Fruit fly (Drosophila melanogaster) Kc167 (cell line): ENCODE results near the gene CG9240.

Experiments
- Myc ChIP-seq: fragments of >200 bp; optimal IDR thresholded peaks from 2 replicates; lab custom pipeline; 2017; ENCODE audit warnings: missing external identifiers
- Sin3A ChIP-seq: fragments of >200 bp; optimal IDR thresholded peaks from 2 replicates; lab custom pipeline; 2018; ENCODE audit warnings: missing external identifiers
- h ChIP-seq: fragments of >200 bp; optimal IDR thresholded peaks from 3 replicates; lab custom pipeline; 2018; ENCODE audit warnings: missing external identifiers
- insv ChIP-seq: fragments of >200 bp; optimal IDR thresholded peaks from 3 replicates; lab custom pipeline; 2018; ENCODE audit warnings: missing external identifiers
- psq ChIP-seq: fragments of >200 bp; optimal IDR thresholded peaks from 2 replicates; lab custom pipeline; 2017; ENCODE audit warnings: missing external identifiers
- ttk ChIP-seq: sonication (Bioruptor generic); optimal IDR thresholded peaks from 2 replicates; lab custom pipeline; 2017; ENCODE audit warnings: missing external identifiers

The CG9240 gene

dm6 chrX:15712409-15712808 lies 11.3 kb upstream of the CG9240 start, which contains the start of gene HUWE1:
Gene HUWE1, plus strand, starts transcription at chrX:15712628.
- TF ChIP-seq ttk (lab: Kevin White, UChicago) (no peak), h (no peak), Myc (lab: Kevin White, UChicago) (no peak), psq (lab: Kevin White, UChicago) (no peak), insv (lab: Kevin White, UChicago) (no peak), Sin3A (lab: Kevin White, UChicago) (no peak)

dm6 chrX:15710751-15711179 lies 9.7 kb upstream of the CG9240 start:
- no peak for TF ChIP-seq psq (lab: Kevin White, UChicago)
- TF ChIP-seq ttk (lab: Kevin White, UChicago), result no peak
- no peak for TF ChIP-seq Myc (lab: Kevin White, UChicago)
- TF ChIP-seq Sin3A (lab: Kevin White, UChicago), result no peak
- no peak for TF ChIP-seq h
- TF ChIP-seq insv (lab: Kevin White, UChicago), result no peak

- TF ChIP-seq ttk (lab: Kevin White, UChicago), result no peak
- no peak for TF ChIP-seq h
- no peak for TF ChIP-seq Sin3A (lab: Kevin White, UChicago)
- TF ChIP-seq psq (lab: Kevin White, UChicago), result no peak
- TF ChIP-seq Myc (lab: Kevin White, UChicago), result no peak
- TF ChIP-seq insv (lab: Kevin White, UChicago), result no peak
Observed at dm6 chrX:15709984-15710750, 9.1 kb upstream of the CG9240 start, which contains the start of the genes CG9281 and CG15601. Gene CG9281, minus strand, starts transcription at chrX:15710539. Gene CG15601, plus strand, starts transcription at chrX:15710647.

- TF ChIP-seq psq (lab: Kevin White, UChicago) (no peak), Sin3A (lab: Kevin White, UChicago) (no peak)
Observed at dm6 chrX:15709624-15709983, 8.5 kb upstream of the CG9240 start.

- TF ChIP-seq h (no peak), insv (lab: Kevin White, UChicago) (no peak), psq (lab: Kevin White, UChicago) (no peak), ttk (lab: Kevin White, UChicago) (no peak), Sin3A (lab: Kevin White, UChicago) (no peak), Myc (lab: Kevin White, UChicago) (no peak)
Observed at dm6 chrX:15703720-15704206, 2.7 kb upstream of the CG9240 start, which contains the start of the genes Pis and Hap40. Gene Pis, minus strand, starts transcription at chrX:15703770. Gene Hap40, plus strand, starts transcription at chrX:15704125.

dm6 chrX:15697581-15698208 lies 3.4 kb downstream of the CG9240 start:
- TF ChIP-seq psq (lab: Kevin White, UChicago) (no peak), Sin3A (lab: Kevin White, UChicago) (no peak), insv (lab: Kevin White, UChicago) (no peak), Myc (lab: Kevin White, UChicago) (no peak), h (no peak)

- TF ChIP-seq Sin3A (lab: Kevin White, UChicago), result no peak
- TF ChIP-seq Myc (lab: Kevin White, UChicago), result no peak
- no peak for TF ChIP-seq ttk (lab: Kevin White, UChicago)
- TF ChIP-seq psq (lab: Kevin White, UChicago), result no peak
- no peak for TF ChIP-seq h
- TF ChIP-seq insv (lab: Kevin White, UChicago), result no peak
Observed at dm6 chrX:15696854-15697540, 4.1 kb downstream of the CG9240 start, which contains the start of gene CG8128. Gene CG8128, plus strand, starts transcription at chrX:15697494.

dm6 chrX:15688757-15689156 lies 12.3 kb downstream of the CG9240 start, which contains the start of gene CG15599:
Gene CG15599, minus strand, starts transcription at chrX:15688857.
- TF ChIP-seq ttk (lab: Kevin White, UChicago) (no peak), h (no peak), Sin3A (lab: Kevin White, UChicago) (no peak), psq (lab: Kevin White, UChicago) (no peak), Myc (lab: Kevin White, UChicago) (no peak), insv (lab: Kevin White, UChicago) (no peak)

dm6 chrX:15684419-15684818 lies 16.6 kb downstream of the CG9240 start:
- no peak for TF ChIP-seq Myc (lab: Kevin White, UChicago)
- no peak for TF ChIP-seq psq (lab: Kevin White, UChicago)

dm6 chrX:15675294-15675693 lies 25.8 kb downstream of the CG9240 start, which contains the start of gene CG12708:
Gene CG12708, plus strand, starts transcription at chrX:15675476.
- TF ChIP-seq Sin3A (lab: Kevin White, UChicago), result no peak

dm6 chrX:15674337-15674736 lies 26.7 kb downstream of the CG9240 start:
- TF ChIP-seq Myc (lab: Kevin White, UChicago) (no peak), ttk (lab: Kevin White, UChicago) (no peak), h (no peak), insv (lab: Kevin White, UChicago) (no peak), psq (lab: Kevin White, UChicago) (no peak), Sin3A (lab: Kevin White, UChicago) (no peak)
